Worm (Caenorhabditis elegans) whole organism, L4 larva: ENCODE results near the gene CC8.3.

ENCODE experiments used
- F26F4.8 ChIP-seq: fragments of 200-800 bp; sonication (Bioruptor generic); conservative IDR thresholded peaks from 2 replicates; pipeline ENCODE4 v1.3.6; 2022; ENCODE audit warnings: missing genetic modification characterization, missing compliant biosample characterization
- F37D6.2 ChIP-seq: sonication (generic microtip); optimal IDR thresholded peaks from 2 replicates; lab custom pipeline; 2016; ENCODE audit warnings: mild to moderate bottlenecking, missing genetic modification characterization, missing compliant biosample characterization
- F44E2.7 ChIP-seq: fragments of 200-800 bp; sonication (Bioruptor generic); IDR thresholded peaks from 2 replicates; pipeline ENCODE4 v2.1.2; 2022; ENCODE audit warnings: missing genetic modification characterization, missing compliant biosample characterization
- F49E8.2 ChIP-seq: sonication (generic microtip); optimal IDR thresholded peaks from 2 replicates; lab custom pipeline; 2016; ENCODE audit warnings: missing compliant biosample characterization, mild to moderate bottlenecking, missing genetic modification characterization, borderline replicate concordance
- T20F7.1 ChIP-seq: fragments of 200-800 bp; sonication (Bioruptor generic); optimal IDR thresholded peaks from 2 replicates; lab custom pipeline; 2018; ENCODE audit warnings: mild to moderate bottlenecking, missing genetic modification characterization, missing compliant biosample characterization
- Y5F2A.4 ChIP-seq: fragments of 200-800 bp; sonication (Bioruptor generic); optimal IDR thresholded peaks from 2 replicates; lab custom pipeline; 2018; ENCODE audit warnings: mild to moderate bottlenecking, missing genetic modification characterization, missing compliant biosample characterization
- ZK337.2 ChIP-seq: fragments of 200-800 bp; sonication (Bioruptor generic); IDR thresholded peaks from 2 replicates; pipeline ENCODE4 v1.3.6; 2022; ENCODE audit warnings: missing genetic modification reagents, missing genetic modification characterization, missing compliant biosample characterization
- aha-1 ChIP-seq: fragments of 150-350 bp; peaks from one replicate; lab custom pipeline; 2014; ENCODE audit warnings: missing biosample characterization, missing genetic modification characterization
- attf-4 ChIP-seq: sonication (generic microtip); optimal IDR thresholded peaks from 3 replicates; lab custom pipeline; 2017; ENCODE audit warnings: missing biosample characterization, missing genetic modification characterization
- ceh-20 ChIP-seq: fragments of 200-800 bp; sonication (Bioruptor generic); IDR thresholded peaks from 2 replicates; pipeline ENCODE4 v1.3.6; 2022; ENCODE audit warnings: missing genetic modification reagents, missing genetic modification characterization, missing compliant biosample characterization
- ceh-28 ChIP-seq: fragments of 150-350 bp; optimal IDR thresholded peaks from 2 replicates; lab custom pipeline; 2014; ENCODE audit warnings: missing biosample characterization, missing genetic modification reagents, missing genetic modification characterization
- ceh-32 ChIP-seq: sonication (generic microtip); optimal IDR thresholded peaks from 2 replicates; lab custom pipeline; 2016; ENCODE audit warnings: mild to moderate bottlenecking, missing genetic modification characterization, missing compliant biosample characterization; ENCODE audit not compliant: poor library complexity
- ceh-44 ChIP-seq: fragments of 200-800 bp; sonication (Bioruptor generic); IDR thresholded peaks from 2 replicates; pipeline ENCODE4 v1.3.6; 2022; ENCODE audit warnings: missing genetic modification reagents, missing genetic modification characterization, missing compliant biosample characterization
- ceh-62 ChIP-seq: sonication (generic microtip); optimal IDR thresholded peaks from 2 replicates; lab custom pipeline; 2017; ENCODE audit warnings: missing biosample characterization, missing genetic modification characterization
- ctbp-1 ChIP-seq: fragments of 200-800 bp; sonication (Bioruptor generic); IDR thresholded peaks from 2 replicates; pipeline ENCODE4 v1.3.6; 2022; ENCODE audit warnings: missing genetic modification reagents, missing genetic modification characterization, missing compliant biosample characterization
- daf-12 ChIP-seq: fragments of 150-350 bp; optimal IDR thresholded peaks from 2 replicates; lab custom pipeline; 2014; ENCODE audit warnings: missing biosample characterization, missing genetic modification reagents, missing genetic modification characterization
- daf-19 ChIP-seq: fragments of 200-800 bp; sonication (Bioruptor generic); conservative IDR thresholded peaks from 2 replicates; pipeline ENCODE4 v1.3.6; 2022; ENCODE audit warnings: missing genetic modification characterization, missing compliant biosample characterization
- dmd-8 ChIP-seq: fragments of 200-800 bp; sonication (Bioruptor generic); IDR thresholded peaks from 2 replicates; pipeline ENCODE4 v1.3.6; 2022; ENCODE audit warnings: missing genetic modification characterization, missing compliant biosample characterization
- dpl-1 ChIP-seq: fragments of 150-350 bp; optimal IDR thresholded peaks from 2 replicates; lab custom pipeline; 2014; ENCODE audit warnings: missing biosample characterization, missing genetic modification reagents, missing genetic modification characterization
- duxl-1 ChIP-seq: sonication (generic microtip); optimal IDR thresholded peaks from 2 replicates; lab custom pipeline; 2016; ENCODE audit warnings: mild to moderate bottlenecking, missing genetic modification characterization, moderate library complexity, missing compliant biosample characterization; ENCODE audit not compliant: poor library complexity
- dve-1 ChIP-seq: sonication (generic microtip); optimal IDR thresholded peaks from 2 replicates; lab custom pipeline; 2017; ENCODE audit warnings: antibody characterized with exemption, mild to moderate bottlenecking, missing genetic modification characterization, missing compliant biosample characterization; ENCODE audit not compliant: insufficient read depth
- egl-27 ChIP-seq: sonication (generic microtip); optimal IDR thresholded peaks from 3 replicates; lab custom pipeline; 2017; ENCODE audit warnings: missing biosample characterization, missing genetic modification reagents, missing genetic modification characterization
- egl-43 ChIP-seq: fragments of 200-800 bp; sonication (Bioruptor generic); IDR thresholded peaks from 2 replicates; pipeline ENCODE4 v1.3.6; 2022; ENCODE audit warnings: missing genetic modification reagents, missing genetic modification characterization, missing compliant biosample characterization
- fkh-10 ChIP-seq: fragments of 150-350 bp; optimal IDR thresholded peaks from 2 replicates; lab custom pipeline; 2014; ENCODE audit warnings: missing biosample characterization, missing genetic modification reagents, missing genetic modification characterization
- fos-1 ChIP-seq: fragments of 150-350 bp; optimal IDR thresholded peaks from 2 replicates; lab custom pipeline; 2014; ENCODE audit warnings: missing biosample characterization, missing genetic modification characterization
- hlh-11 ChIP-seq: fragments of 200-800 bp; sonication (Bioruptor generic); optimal IDR thresholded peaks from 2 replicates; lab custom pipeline; 2018; ENCODE audit warnings: mild to moderate bottlenecking, missing genetic modification characterization, missing compliant biosample characterization
- hmg-1.1 ChIP-seq: fragments of 200-800 bp; sonication (Bioruptor generic); IDR thresholded peaks from 2 replicates; pipeline ENCODE4 v1.3.6; 2022; ENCODE audit warnings: missing genetic modification reagents, missing genetic modification characterization, missing compliant biosample characterization
- lin-1 ChIP-seq: fragments of 200-800 bp; sonication (Bioruptor generic); IDR thresholded peaks from 2 replicates; pipeline ENCODE4 v1.3.6; 2022; ENCODE audit warnings: missing genetic modification reagents, missing genetic modification characterization, missing compliant biosample characterization
- lin-15B ChIP-seq: fragments of 150-350 bp; sonication (generic microtip); optimal IDR thresholded peaks from 3 replicates; lab custom pipeline; 2014; ENCODE audit warnings: missing biosample characterization, missing genetic modification characterization
- lin-39 ChIP-seq: fragments of 150-350 bp; optimal IDR thresholded peaks from 2 replicates; lab custom pipeline; 2014; ENCODE audit warnings: missing biosample characterization, missing genetic modification reagents, missing genetic modification characterization
- lsy-2 ChIP-seq, 2 experiments: fragments of 150-350 bp in 1 of 2; sonication (generic microtip) in 1 of 2; optimal IDR thresholded peaks; 2 replicates each; lab custom pipeline; 2014 to 2017; ENCODE audit warnings: missing biosample characterization in 2 of 2, missing genetic modification characterization in 2 of 2
- madf-9 ChIP-seq: fragments of 200-800 bp; sonication (Bioruptor generic); conservative IDR thresholded peaks from 2 replicates; pipeline ENCODE4 v1.3.6; 2022; ENCODE audit warnings: missing genetic modification reagents, missing genetic modification characterization, missing compliant biosample characterization
- mdt-29 ChIP-seq: fragments of 200-800 bp; sonication (Bioruptor generic); IDR thresholded peaks from 2 replicates; pipeline ENCODE4 v1.3.6; 2022; ENCODE audit warnings: missing genetic modification reagents, missing genetic modification characterization, missing compliant biosample characterization
- mxl-2 ChIP-seq: fragments of 200-800 bp; sonication (Bioruptor generic); conservative IDR thresholded peaks from 2 replicates; pipeline ENCODE4 v1.3.6; 2022; ENCODE audit warnings: missing genetic modification reagents, missing genetic modification characterization, missing compliant biosample characterization
- mxl-3 ChIP-seq: fragments of 200-800 bp; sonication (Bioruptor generic); optimal IDR thresholded peaks from 2 replicates; lab custom pipeline; 2018; ENCODE audit warnings: mild to moderate bottlenecking, missing genetic modification characterization, missing compliant biosample characterization
- nhr-10 ChIP-seq: fragments of 150-350 bp; optimal IDR thresholded peaks from 2 replicates; lab custom pipeline; 2014; ENCODE audit warnings: missing biosample characterization, missing genetic modification characterization
- nhr-25 ChIP-seq: sonication (generic microtip); optimal IDR thresholded peaks from 2 replicates; lab custom pipeline; 2017; ENCODE audit warnings: missing genetic modification characterization, mild to moderate bottlenecking, missing compliant biosample characterization, antibody characterized with exemption, moderate library complexity, borderline replicate concordance; ENCODE audit not compliant: insufficient read depth
- nhr-48 ChIP-seq: sonication (generic microtip); optimal IDR thresholded peaks from 2 replicates; lab custom pipeline; 2016; ENCODE audit warnings: mild to moderate bottlenecking, missing genetic modification characterization, missing compliant biosample characterization
- nhr-6 ChIP-seq: fragments of 150-350 bp; optimal IDR thresholded peaks from 2 replicates; lab custom pipeline; 2014; ENCODE audit warnings: missing biosample characterization, missing genetic modification characterization
- nhr-76 ChIP-seq: fragments of 150-350 bp; optimal IDR thresholded peaks from 2 replicates; lab custom pipeline; 2014; ENCODE audit warnings: missing biosample characterization, missing genetic modification characterization
- nhr-77 ChIP-seq: fragments of 150-350 bp; optimal IDR thresholded peaks from 2 replicates; lab custom pipeline; 2014; ENCODE audit warnings: missing biosample characterization, missing genetic modification characterization
- php-3 ChIP-seq: fragments of 200-800 bp; sonication (Bioruptor generic); IDR thresholded peaks from 2 replicates; pipeline ENCODE4 v1.3.6; 2022; ENCODE audit warnings: missing genetic modification reagents, missing genetic modification characterization, missing compliant biosample characterization
- pqm-1 ChIP-seq: sonication (generic microtip); optimal IDR thresholded peaks from 2 replicates; lab custom pipeline; 2017; ENCODE audit warnings: missing biosample characterization, missing genetic modification characterization
- rbr-2 ChIP-seq: sonication (generic microtip); optimal IDR thresholded peaks from 2 replicates; lab custom pipeline; 2016; ENCODE audit warnings: missing genotype, missing genetic modification characterization, missing compliant biosample characterization
- saeg-2 ChIP-seq: fragments of 200-800 bp; sonication (Bioruptor generic); IDR thresholded peaks from 2 replicates; pipeline ENCODE4 v1.3.6; 2022; ENCODE audit warnings: missing genetic modification reagents, missing genetic modification characterization, missing compliant biosample characterization
- set-16 ChIP-seq: fragments of 200-800 bp; sonication (Bioruptor generic); IDR thresholded peaks from 2 replicates; pipeline ENCODE4 v1.3.6; 2022; ENCODE audit warnings: missing genetic modification reagents, missing genetic modification characterization, missing compliant biosample characterization
- spr-1 ChIP-seq: sonication (generic microtip); optimal IDR thresholded peaks from 2 replicates; lab custom pipeline; 2016; ENCODE audit warnings: mild to moderate bottlenecking, missing genetic modification characterization, missing compliant biosample characterization
- tag-97 ChIP-seq: fragments of 200-800 bp; sonication (Bioruptor generic); IDR thresholded peaks from 2 replicates; pipeline ENCODE4 v1.3.6; 2022; ENCODE audit warnings: missing genetic modification characterization, missing compliant biosample characterization
- tra-1 ChIP-seq: fragments of 200-800 bp; sonication (Bioruptor generic); IDR thresholded peaks from 2 replicates; pipeline ENCODE4 v1.3.6; 2022; ENCODE audit warnings: missing genetic modification reagents, missing genetic modification characterization, missing compliant biosample characterization
- unc-39 ChIP-seq: sonication (generic microtip); optimal IDR thresholded peaks from 2 replicates; lab custom pipeline; 2017; ENCODE audit warnings: missing biosample characterization, missing genetic modification characterization
- zip-11 ChIP-seq: fragments of 200-800 bp; sonication (Bioruptor generic); IDR thresholded peaks from 2 replicates; pipeline ENCODE4 v1.3.6; 2022; ENCODE audit warnings: missing genetic modification characterization, missing compliant biosample characterization
- zip-2 ChIP-seq: fragments of 150-350 bp; optimal IDR thresholded peaks from 2 replicates; lab custom pipeline; 2014; ENCODE audit warnings: missing biosample characterization, missing genetic modification characterization
- ztf-7 ChIP-seq: fragments of 150-350 bp; optimal IDR thresholded peaks from 2 replicates; lab custom pipeline; 2014; ENCODE audit warnings: missing biosample characterization, missing genetic modification characterization

CC8.3 gene

DNA sequence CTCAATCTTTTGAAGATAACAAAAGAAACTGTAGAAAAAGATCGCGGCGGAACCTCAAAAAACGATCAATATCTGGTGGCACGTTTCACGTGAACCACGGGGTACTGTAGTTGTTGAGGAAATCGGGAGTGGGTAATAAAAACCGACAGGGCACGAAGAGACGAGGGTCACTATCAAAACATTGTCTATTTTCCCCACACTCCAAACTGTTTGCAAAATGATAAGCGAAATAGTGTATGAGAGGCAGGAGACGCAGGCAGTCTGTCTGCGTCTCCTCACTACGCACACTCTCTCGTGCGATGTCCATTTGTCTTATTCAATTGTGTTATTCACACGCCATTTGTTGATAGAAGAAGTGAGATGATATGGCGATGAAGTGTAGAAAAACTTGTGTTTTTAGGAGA, 11.3 kb upstream of the CC8.3 start (continued):
- no peak for TF ChIP-seq nhr-6 (tag; lab: Kevin White, UChicago)
- TF ChIP-seq egl-27 (tag; lab: Kevin White, UChicago), result no peak
- TF ChIP-seq daf-12, result no peak
- TF ChIP-seq Y5F2A.4 (GFP tag; lab: Kevin White, UChicago), result no peak
- no peak for TF ChIP-seq duxl-1
- TF ChIP-seq rbr-2 (tag; lab: Kevin White, UChicago), result no peak
- no peak for TF ChIP-seq F49E8.2
- peak; percentile 52 for TF ChIP-seq aha-1 (tag; lab: Kevin White, UChicago)
- TF ChIP-seq dve-1 (tag; lab: Kevin White, UChicago), result peak; percentile 88
- TF ChIP-seq F37D6.2 (tag; lab: Kevin White, UChicago), result no peak
- TF ChIP-seq nhr-48 (tag; lab: Kevin White, UChicago), result peak; percentile 94
- peak; percentile 82 for TF ChIP-seq nhr-10 (tag; lab: Kevin White, UChicago)
- no peak for TF ChIP-seq F44E2.7
- no peak for TF ChIP-seq attf-4 (tag; lab: Kevin White, UChicago)
- TF ChIP-seq lin-1 (GFP tag; lab: Robert Waterston, UW), result no peak
- no peak for TF ChIP-seq pqm-1 (tag; lab: Kevin White, UChicago)
- TF ChIP-seq ceh-44 (GFP tag; lab: Robert Waterston, UW), result no peak
- no peak; the same call in 1 of the 2 replicates for TF ChIP-seq hmg-1.1
- peak; percentile 70 for TF ChIP-seq mxl-3 (GFP tag; lab: Kevin White, UChicago)
- no peak for TF ChIP-seq ceh-62
- TF ChIP-seq mdt-29, result no peak
- TF ChIP-seq nhr-77 (tag; lab: Kevin White, UChicago), result peak; percentile 29
- TF ChIP-seq T20F7.1 (GFP tag; lab: Kevin White, UChicago), result no peak
- no peak for TF ChIP-seq egl-43
- peak; percentile 33 for TF ChIP-seq dpl-1 (GFP tag; lab: Kevin White, UChicago)
- no peak for TF ChIP-seq tag-97
- TF ChIP-seq ceh-28, result no peak
- no peak for TF ChIP-seq ctbp-1
- TF ChIP-seq nhr-25 (tag; lab: Kevin White, UChicago), result peak; percentile 41
- TF ChIP-seq hlh-11 (tag; lab: Kevin White, UChicago), result peak; percentile 92
- no peak for TF ChIP-seq ZK337.2
- TF ChIP-seq zip-11 (GFP tag; lab: Robert Waterston, UW), result no peak
- TF ChIP-seq unc-39 (tag; lab: Kevin White, UChicago), result no peak
- no peak for TF ChIP-seq ztf-7
- TF ChIP-seq fos-1 (tag; lab: Kevin White, UChicago), result no peak
- no peak for TF ChIP-seq set-16
- no peak for TF ChIP-seq tra-1 (GFP tag; lab: Robert Waterston, UW)
- TF ChIP-seq ceh-20, result no peak
- TF ChIP-seq spr-1 (tag; lab: Kevin White, UChicago), result no peak
- no peak for TF ChIP-seq fkh-10
- peak; percentile 79; the same call in 1 of the 2 replicates for TF ChIP-seq mxl-2 (GFP tag; lab: Robert Waterston, UW)
- peak; percentile 45 to 82 for TF ChIP-seq lsy-2 (tag; optimal IDR thresholded peaks at IDR 0.05; lab: Kevin White, UChicago)
- peak; percentile 68 for TF ChIP-seq php-3 (GFP tag; lab: Robert Waterston, UW)
- no peak for TF ChIP-seq saeg-2
- no peak for TF ChIP-seq zip-2 (tag; lab: Kevin White, UChicago)
- no peak for TF ChIP-seq ceh-32 (tag; lab: Kevin White, UChicago)
- TF ChIP-seq madf-9 (GFP tag; lab: Robert Waterston, UW), result no peak
- no peak for TF ChIP-seq lin-15B (tag; lab: Kevin White, UChicago)
- no peak for TF ChIP-seq dmd-8 (GFP tag; lab: Robert Waterston, UW)
- TF ChIP-seq daf-19 (GFP tag; lab: Robert Waterston, UW), result no peak
- no peak for TF ChIP-seq nhr-76 (tag; lab: Kevin White, UChicago)
- no peak for TF ChIP-seq lin-39
- TF ChIP-seq F26F4.8, result no peak
